Worm (Caenorhabditis elegans) whole organism, L4/young adult: Measurements from ENCODE around the gene pkhm-2.

Experiments used
- W03F9.2 ChIP-seq: fragments of 150-350 bp; optimal IDR thresholded peaks from 2 replicates; lab custom pipeline; 2014; ENCODE audit warnings: missing biosample characterization, missing genetic modification characterization
- dao-5 ChIP-seq: sonication (generic microtip); optimal IDR thresholded peaks from 2 replicates; lab custom pipeline; 2016; ENCODE audit warnings: missing genotype, missing genetic modification characterization, moderate library complexity, missing compliant biosample characterization
- him-1 ChIP-seq: sonication (generic microtip); optimal IDR thresholded peaks from 2 replicates; lab custom pipeline; 2016; ENCODE audit warnings: missing genotype, missing genetic modification reagents, missing genetic modification characterization, missing compliant biosample characterization

- no peak for TF ChIP-seq him-1 (tag; lab: Kevin White, UChicago)
- TF ChIP-seq dao-5 = no peak
- no peak for TF ChIP-seq W03F9.2
These were observed 48.1 kb downstream of the pkhm-2 start for ce11 chrX:15133180-15133579.
